Worm (Caenorhabditis elegans): ENCODE results near the gene C16C8.7.

DNA sequence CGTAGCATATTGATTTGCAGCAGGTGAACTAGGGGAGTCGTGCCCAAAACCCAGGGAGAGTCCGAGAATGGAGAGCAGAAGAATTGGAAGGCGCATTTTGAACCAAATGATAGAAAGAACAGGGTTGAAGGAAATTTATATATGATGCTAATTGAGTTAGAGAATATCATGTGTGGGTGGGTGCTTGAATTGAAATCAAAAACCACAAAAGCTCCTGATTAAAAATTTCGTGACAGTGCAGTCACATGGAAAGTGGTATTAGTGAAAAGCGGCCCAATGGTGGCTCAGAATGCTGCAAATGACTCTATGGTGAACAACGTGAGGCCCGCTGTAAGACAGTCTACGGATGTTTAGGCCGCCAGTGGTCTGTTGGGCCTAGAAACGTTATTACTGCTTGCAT lies 1.6 kb upstream of the C16C8.7 start, which contains the start of gene C16C8.8:
- TF ChIP-seq lin-39 (tag; optimal IDR thresholded peaks at IDR 0.05) (no peak), ztf-11 (tag; optimal IDR thresholded peaks at IDR 0.05) (no peak), nhr-77 (tag; optimal IDR thresholded peaks at IDR 0.05) (no peak), zag-1 (tag; optimal IDR thresholded peaks at IDR 0.05) (no peak), nhr-11 (tag; optimal IDR thresholded peaks at IDR 0.05) (no peak), elt-1 (tag; optimal IDR thresholded peaks at IDR 0.05) (no peak), snpc-4 (tag; optimal IDR thresholded peaks at IDR 0.05) (no peak), R02D3.7 (tag; optimal IDR thresholded peaks at IDR 0.05) (no peak), dmd-4 (tag; optimal IDR thresholded peaks at IDR 0.05) (no peak), egl-27 (tag; optimal IDR thresholded peaks at IDR 0.05) (no peak), gmeb-1 (tag; optimal IDR thresholded peaks at IDR 0.05) (no peak), nhr-237 (tag; optimal IDR thresholded peaks at IDR 0.05) (no peak), ceh-82 (tag; optimal IDR thresholded peaks at IDR 0.05) (no peak), ZK546.5 (tag; optimal IDR thresholded peaks at IDR 0.05) (no peak)

Data from whole organism, L2 larva.